Fruit fly (Drosophila melanogaster) whole organism, prepupa: Measurements from ENCODE around the gene Notum.

Experiments used
- CG10631 ChIP-seq: fragments of 200-800 bp; sonication (Bioruptor generic); optimal IDR thresholded peaks from 2 replicates; lab custom pipeline; 2016; ENCODE audit warnings: missing biosample characterization, missing genetic modification characterization
- CG15336 ChIP-seq: fragments of 200-800 bp; sonication (Bioruptor generic); IDR thresholded peaks from 2 replicates; pipeline ENCODE4 v1.3.6; 2022; ENCODE audit warnings: missing biosample characterization, missing genetic modification characterization
- CG3032 ChIP-seq: fragments of 200-800 bp; optimal IDR thresholded peaks from 2 replicates; lab custom pipeline; 2019; ENCODE audit warnings: missing biosample characterization, mild to moderate bottlenecking, missing genetic modification characterization, moderate library complexity
- CG31627 ChIP-seq: fragments of 200-800 bp; sonication (Bioruptor generic); optimal IDR thresholded peaks from 3 replicates; lab custom pipeline; 2016; ENCODE audit warnings: missing biosample characterization, missing genetic modification characterization
- CG3919 ChIP-seq: fragments of 200-800 bp; sonication (Bioruptor generic); optimal IDR thresholded peaks from 3 replicates; lab custom pipeline; 2016; ENCODE audit warnings: missing biosample characterization, missing genetic modification characterization
- CG4318 ChIP-seq: fragments of 200-800 bp; sonication (Bioruptor generic); optimal IDR thresholded peaks from 3 replicates; lab custom pipeline; 2017; ENCODE audit warnings: missing biosample characterization, mild to moderate bottlenecking, missing genetic modification characterization
- CG6163 ChIP-seq: fragments of 200-800 bp; sonication (Bioruptor generic); IDR thresholded peaks from 3 replicates; pipeline ENCODE4 v1.3.6; 2022; ENCODE audit warnings: missing biosample characterization, missing genetic modification characterization
- CG6808 ChIP-seq: fragments of 200-800 bp; sonication (Bioruptor generic); optimal IDR thresholded peaks from 3 replicates; lab custom pipeline; 2017; ENCODE audit warnings: missing biosample characterization, missing genetic modification characterization, mild to moderate bottlenecking, moderate library complexity, missing genetic modification reagents
- CG8119 ChIP-seq: fragments of 200-800 bp; sonication (Bioruptor generic); IDR thresholded peaks from 3 replicates; pipeline ENCODE4 v1.3.6; 2022; ENCODE audit warnings: missing biosample characterization, missing genetic modification characterization
- CG8632 ChIP-seq: fragments of 200-800 bp; sonication (Bioruptor generic); optimal IDR thresholded peaks from 3 replicates; lab custom pipeline; 2016; ENCODE audit warnings: missing biosample characterization, missing genetic modification characterization
- Eip75B ChIP-seq: fragments of 200-800 bp; sonication (Bioruptor generic); optimal IDR thresholded peaks from 3 replicates; lab custom pipeline; 2016; ENCODE audit warnings: missing biosample characterization, missing genetic modification characterization
- Eip78C ChIP-seq: fragments of 200-800 bp; sonication (Bioruptor generic); peaks from one replicate; lab custom pipeline; 2016; ENCODE audit warnings: missing biosample characterization, missing genetic modification characterization
- Ets96B ChIP-seq: fragments of 200-800 bp; optimal IDR thresholded peaks from 2 replicates; lab custom pipeline; 2019; ENCODE audit warnings: missing biosample characterization, mild to moderate bottlenecking, missing genetic modification characterization, moderate library complexity
- Gug ChIP-seq: fragments of 200-800 bp; sonication (Bioruptor generic); IDR thresholded peaks from 2 replicates; pipeline ENCODE4 v1.3.6; 2022; ENCODE audit warnings: missing biosample characterization, missing genetic modification characterization
- Hr38 ChIP-seq: sonication (Bioruptor generic); optimal IDR thresholded peaks from 2 replicates; lab custom pipeline; 2016; ENCODE audit warnings: missing biosample characterization, missing genetic modification characterization
- Hr39 ChIP-seq: fragments of 200-800 bp; sonication (Bioruptor generic); optimal IDR thresholded peaks from 2 replicates; lab custom pipeline; 2016; ENCODE audit warnings: missing biosample characterization, missing genetic modification characterization
- Hr4 ChIP-seq: fragments of 200-800 bp; sonication (Bioruptor generic); optimal IDR thresholded peaks from 3 replicates; lab custom pipeline; 2016; ENCODE audit warnings: missing biosample characterization, missing genetic modification characterization
- Met ChIP-seq: fragments of 200-800 bp; sonication (Bioruptor generic); optimal IDR thresholded peaks from 3 replicates; lab custom pipeline; 2016; ENCODE audit warnings: missing biosample characterization, missing genetic modification characterization
- OdsH ChIP-seq: fragments of 200-800 bp; sonication (Bioruptor generic); optimal IDR thresholded peaks from 3 replicates; lab custom pipeline; 2016; ENCODE audit warnings: missing biosample characterization, missing genetic modification characterization
- Sox102F ChIP-seq: fragments of 200-800 bp; sonication (Bioruptor generic); optimal IDR thresholded peaks from 2 replicates; lab custom pipeline; 2016; ENCODE audit warnings: missing biosample characterization, mild to moderate bottlenecking, missing genetic modification characterization
- Sox14 ChIP-seq: fragments of 200-800 bp; sonication (Bioruptor generic); optimal IDR thresholded peaks from 3 replicates; lab custom pipeline; 2016; ENCODE audit warnings: missing biosample characterization, missing genetic modification characterization
- achi ChIP-seq: fragments of 200-800 bp; sonication (Bioruptor generic); optimal IDR thresholded peaks from 3 replicates; lab custom pipeline; 2016; ENCODE audit warnings: missing biosample characterization, missing genetic modification characterization
- acj6 ChIP-seq: fragments of 200-800 bp; sonication (Bioruptor generic); optimal IDR thresholded peaks from 3 replicates; lab custom pipeline; 2016; ENCODE audit warnings: missing biosample characterization, missing genetic modification characterization
- cyc ChIP-seq: fragments of 200-800 bp; sonication (Bioruptor generic); optimal IDR thresholded peaks from 3 replicates; lab custom pipeline; 2016; ENCODE audit warnings: missing biosample characterization, missing genetic modification characterization
- dsx ChIP-seq: fragments of 200-800 bp; optimal IDR thresholded peaks from 3 replicates; lab custom pipeline; 2019; ENCODE audit warnings: missing biosample characterization, mild to moderate bottlenecking, missing genetic modification characterization, moderate library complexity; ENCODE audit not compliant: poor library complexity, severe bottlenecking
- eg ChIP-seq: fragments of 200-800 bp; sonication (Bioruptor generic); IDR thresholded peaks from 3 replicates; pipeline ENCODE4 v1.3.6; 2022; ENCODE audit warnings: missing biosample characterization, missing genetic modification characterization
- esn ChIP-seq: fragments of 200-800 bp; sonication (Bioruptor generic); optimal IDR thresholded peaks from 2 replicates; lab custom pipeline; 2016; ENCODE audit warnings: missing biosample characterization, mild to moderate bottlenecking, missing genetic modification characterization, moderate library complexity
- fd59A ChIP-seq: fragments of 200-800 bp; sonication (Bioruptor generic); optimal IDR thresholded peaks from 2 replicates; lab custom pipeline; 2017; ENCODE audit warnings: missing biosample characterization, mild to moderate bottlenecking, missing genetic modification characterization, missing genetic modification reagents
- fd85E ChIP-seq: fragments of 200-800 bp; sonication (Bioruptor generic); optimal IDR thresholded peaks from 3 replicates; lab custom pipeline; 2016; ENCODE audit warnings: missing biosample characterization, missing genetic modification characterization
- fkh ChIP-seq: fragments of 200-800 bp; sonication (Bioruptor generic); optimal IDR thresholded peaks from 3 replicates; lab custom pipeline; 2017; ENCODE audit warnings: missing biosample characterization, mild to moderate bottlenecking, missing genetic modification characterization, moderate library complexity
- lz ChIP-seq: fragments of 200-800 bp; sonication (Bioruptor generic); optimal IDR thresholded peaks from 3 replicates; lab custom pipeline; 2016; ENCODE audit warnings: missing biosample characterization, missing genetic modification characterization
- net ChIP-seq: fragments of 200-800 bp; sonication (Bioruptor generic); optimal IDR thresholded peaks from 3 replicates; lab custom pipeline; 2016; ENCODE audit warnings: missing biosample characterization, missing genetic modification characterization
- ss ChIP-seq, 2 experiments: fragments of 200-800 bp; sonication (Bioruptor generic); optimal IDR thresholded peaks; 2 replicates in 1 of 2; 3 replicates in 1 of 2; lab custom pipeline; 2017 to 2018; ENCODE audit warnings: mild to moderate bottlenecking in 2 of 2, missing biosample characterization in 2 of 2, missing genetic modification characterization in 2 of 2, moderate library complexity in 1 of 2
- svp ChIP-seq: fragments of 200-800 bp; sonication (Bioruptor generic); peaks from one replicate; lab custom pipeline; 2016; ENCODE audit warnings: missing biosample characterization, missing genetic modification characterization

Gene Notum

dm6 chr3L:16049955-16050886 lies 26.9 kb downstream of the Notum start (continued):
- TF ChIP-seq CG3919 (GFP tag; lab: Kevin White, UChicago), result no peak
- TF ChIP-seq CG3032 (tag; lab: Kevin White, UChicago), result no peak
- TF ChIP-seq esn, result no peak
- peak; percentile 72 for TF ChIP-seq CG8119
- no peak for TF ChIP-seq acj6 (GFP tag; lab: Kevin White, UChicago)
- TF ChIP-seq Sox102F (GFP tag; lab: Kevin White, UChicago), result no peak
- TF ChIP-seq fd59A (GFP tag; lab: Kevin White, UChicago), result no peak
- peak; percentile 25 for TF ChIP-seq net (GFP tag; lab: Kevin White, UChicago)
- TF ChIP-seq Hr4 (GFP tag; lab: Kevin White, UChicago), result peak; percentile 17
- no peak for TF ChIP-seq lz (GFP tag; lab: Kevin White, UChicago)
- peak; percentile 15 to 17 for TF ChIP-seq ss (GFP tag; optimal IDR thresholded peaks at IDR 0.05; lab: Kevin White, UChicago)
- no peak for TF ChIP-seq CG8632
- no peak for TF ChIP-seq Hr38 (GFP tag; lab: Kevin White, UChicago)
- TF ChIP-seq fkh (GFP tag; lab: Kevin White, UChicago), result peak; percentile 94
- peak; percentile 50 for TF ChIP-seq CG6163 (GFP tag; lab: Robert Waterston, UW)
- peak; percentile 81 for TF ChIP-seq Eip78C (GFP tag; lab: Kevin White, UChicago)
- no peak for TF ChIP-seq CG10631
- peak; percentile 28 for TF ChIP-seq CG6808 (GFP tag; lab: Kevin White, UChicago)
- TF ChIP-seq CG15336, result peak; percentile 67
- no peak for TF ChIP-seq dsx (GFP tag; lab: Kevin White, UChicago)
- TF ChIP-seq Ets96B (tag; lab: Kevin White, UChicago), result no peak
- no peak for TF ChIP-seq OdsH (GFP tag; lab: Kevin White, UChicago)
- TF ChIP-seq, all 60 proteins: peak for 20

- TF ChIP-seq Gug (GFP tag; lab: Robert Waterston, UW) (no peak), achi (GFP tag; lab: Kevin White, UChicago) (peak; percentile 5)
These were observed 27.6 kb downstream of the Notum start, which contains the start of gene Diap1 for dm6 chr3L:16050887-16051258. Diap1 (minus strand) TSS chr3L:16051034.

- TF ChIP-seq Hr39 (peak; percentile 11), cyc (GFP tag; lab: Kevin White, UChicago) (peak; percentile 9), Sox14 (GFP tag; lab: Kevin White, UChicago) (no peak), CG8119 (peak; percentile 14; the same call in 1 of the 3 replicates), fd85E (GFP tag; lab: Kevin White, UChicago) (no peak), Eip75B (GFP tag; lab: Kevin White, UChicago) (no peak), eg (peak; percentile 41; the same call in 1 of the 3 replicates), svp (peak; percentile 68), lz (GFP tag; lab: Kevin White, UChicago) (peak; percentile 1), CG4318 (GFP tag; lab: Kevin White, UChicago) (no peak), Eip78C (GFP tag; lab: Kevin White, UChicago) (peak; percentile 66), Met (GFP tag; lab: Kevin White, UChicago) (peak; percentile 30), CG31627 (GFP tag; lab: Kevin White, UChicago) (peak; percentile 4), Hr4 (GFP tag; lab: Kevin White, UChicago) (no peak), achi (GFP tag; lab: Kevin White, UChicago) (no peak)
These were observed 28.4 kb downstream of the Notum start, which contains the start of gene Mbs for dm6 chr3L:16051719-16052122. Mbs (plus strand) TSS chr3L:16051959.
